Worm (Caenorhabditis elegans) whole organism, mixed stage, embryonic: Measurements from ENCODE around the gene K01H12.4.

ENCODE experiments used
- M03D4.4 ChIP-seq: sonication (generic microtip); optimal IDR thresholded peaks from 2 replicates; lab custom pipeline; 2017; ENCODE audit warnings: mild to moderate bottlenecking, missing genetic modification characterization, missing compliant biosample characterization
- bed-3 ChIP-seq: fragments of 200-800 bp; sonication (Bioruptor generic); optimal IDR thresholded peaks from 3 replicates; lab custom pipeline; 2018; ENCODE audit warnings: mild to moderate bottlenecking, missing genetic modification characterization, moderate library complexity, missing compliant biosample characterization
- blmp-1 ChIP-seq: fragments of 150-350 bp; optimal IDR thresholded peaks from 2 replicates; lab custom pipeline; 2014; ENCODE audit warnings: missing biosample characterization, missing genetic modification characterization
- ceh-39 ChIP-seq: fragments of 150-350 bp; optimal IDR thresholded peaks from 2 replicates; lab custom pipeline; 2014; ENCODE audit warnings: missing biosample characterization, missing genetic modification characterization
- ceh-43 ChIP-seq: fragments of 200-800 bp; sonication (Bioruptor generic); optimal IDR thresholded peaks from 2 replicates; lab custom pipeline; 2018; ENCODE audit warnings: mild to moderate bottlenecking, missing genetic modification characterization, moderate library complexity, missing compliant biosample characterization
- ceh-83 ChIP-seq: fragments of 200-800 bp; sonication (Bioruptor generic); optimal IDR thresholded peaks from 2 replicates; lab custom pipeline; 2018; ENCODE audit warnings: mild to moderate bottlenecking, missing genetic modification characterization, missing compliant biosample characterization
- ces-1 ChIP-seq: fragments of 150-350 bp; optimal IDR thresholded peaks from 2 replicates; lab custom pipeline; 2014; ENCODE audit warnings: missing biosample characterization, missing genetic modification reagents, missing genetic modification characterization
- cnd-1 ChIP-seq: fragments of 200-800 bp; sonication (Bioruptor generic); optimal IDR thresholded peaks from 2 replicates; lab custom pipeline; 2018; ENCODE audit warnings: mild to moderate bottlenecking, missing genetic modification characterization, missing compliant biosample characterization
- elt-1 ChIP-seq: sonication (generic microtip); optimal IDR thresholded peaks from 2 replicates; lab custom pipeline; 2017; ENCODE audit warnings: missing genetic modification characterization, mild to moderate bottlenecking, missing compliant biosample characterization, antibody characterized with exemption, moderate library complexity, borderline replicate concordance; ENCODE audit not compliant: insufficient read depth
- elt-3 ChIP-seq: fragments of 150-350 bp; optimal IDR thresholded peaks from 2 replicates; lab custom pipeline; 2014; ENCODE audit warnings: missing biosample characterization, missing genetic modification characterization
- flh-1 ChIP-seq: fragments of 200-800 bp; sonication (Bioruptor generic); optimal IDR thresholded peaks from 2 replicates; lab custom pipeline; 2018; ENCODE audit warnings: mild to moderate bottlenecking, missing genetic modification characterization, moderate library complexity, missing compliant biosample characterization
- lin-13 ChIP-seq: fragments of 150-350 bp; optimal IDR thresholded peaks from 2 replicates; lab custom pipeline; 2014; ENCODE audit warnings: missing biosample characterization, missing genetic modification characterization
- lsy-2 ChIP-seq: fragments of 150-350 bp; optimal IDR thresholded peaks from 2 replicates; lab custom pipeline; 2014; ENCODE audit warnings: missing biosample characterization, missing genetic modification characterization
- mab-5 ChIP-seq: fragments of 150-350 bp; optimal IDR thresholded peaks from 2 replicates; lab custom pipeline; 2014; ENCODE audit warnings: missing biosample characterization, missing genetic modification characterization
- mep-1 ChIP-seq: fragments of 150-350 bp; optimal IDR thresholded peaks from 2 replicates; lab custom pipeline; 2017; ENCODE audit warnings: missing biosample characterization, missing genetic modification reagents, missing genetic modification characterization, inconsistent platforms
- nhr-237 ChIP-seq: fragments of 150-350 bp; optimal IDR thresholded peaks from 2 replicates; lab custom pipeline; 2014; ENCODE audit warnings: missing biosample characterization, missing genetic modification characterization
- nhr-28 ChIP-seq: fragments of 150-350 bp; optimal IDR thresholded peaks from 2 replicates; lab custom pipeline; 2014; ENCODE audit warnings: missing biosample characterization, missing genetic modification characterization
- nhr-76 ChIP-seq: sonication (generic microtip); optimal IDR thresholded peaks from 2 replicates; lab custom pipeline; 2017; ENCODE audit warnings: missing biosample characterization, missing genetic modification characterization
- pha-4 ChIP-seq: fragments of 150-350 bp; optimal IDR thresholded peaks from 2 replicates; lab custom pipeline; 2018; ENCODE audit warnings: missing biosample characterization, missing genetic modification reagents, missing genetic modification characterization
- sem-2 ChIP-seq: fragments of 200-800 bp; sonication (Bioruptor generic); optimal IDR thresholded peaks from 2 replicates; lab custom pipeline; 2018; ENCODE audit warnings: mild to moderate bottlenecking, missing genetic modification characterization, missing compliant biosample characterization
- snpc-4 ChIP-seq: fragments of 150-350 bp; optimal IDR thresholded peaks from 2 replicates; lab custom pipeline; 2014; ENCODE audit warnings: missing biosample characterization, missing genetic modification characterization
- sptf-1 ChIP-seq: sonication (generic microtip); optimal IDR thresholded peaks from 2 replicates; lab custom pipeline; 2017; ENCODE audit warnings: mild to moderate bottlenecking, missing genetic modification characterization, moderate library complexity, missing compliant biosample characterization
- tbx-8 ChIP-seq: fragments of 200-800 bp; sonication (Bioruptor generic); optimal IDR thresholded peaks from 2 replicates; lab custom pipeline; 2018; ENCODE audit warnings: mild to moderate bottlenecking, missing genetic modification characterization, moderate library complexity, missing compliant biosample characterization
- unc-120 ChIP-seq: sonication (generic microtip); optimal IDR thresholded peaks from 2 replicates; lab custom pipeline; 2017; ENCODE audit warnings: missing genetic modification characterization, missing compliant biosample characterization; ENCODE audit not compliant: poor library complexity, severe bottlenecking
- unc-39 ChIP-seq: fragments of 150-350 bp; optimal IDR thresholded peaks from 2 replicates; lab custom pipeline; 2014; ENCODE audit warnings: missing biosample characterization, missing genetic modification characterization
- unc-62 ChIP-seq: fragments of 150-350 bp; optimal IDR thresholded peaks from 2 replicates; lab custom pipeline; 2014; ENCODE audit warnings: missing biosample characterization, missing genetic modification reagents, missing genetic modification characterization
- zip-8 ChIP-seq: fragments of 150-350 bp; optimal IDR thresholded peaks from 2 replicates; lab custom pipeline; 2014; ENCODE audit warnings: missing biosample characterization, missing genetic modification characterization
- ztf-11 ChIP-seq: fragments of 150-350 bp; optimal IDR thresholded peaks from 2 replicates; lab custom pipeline; 2014; ENCODE audit warnings: missing biosample characterization, missing genetic modification characterization

Gene K01H12.4

DNA sequence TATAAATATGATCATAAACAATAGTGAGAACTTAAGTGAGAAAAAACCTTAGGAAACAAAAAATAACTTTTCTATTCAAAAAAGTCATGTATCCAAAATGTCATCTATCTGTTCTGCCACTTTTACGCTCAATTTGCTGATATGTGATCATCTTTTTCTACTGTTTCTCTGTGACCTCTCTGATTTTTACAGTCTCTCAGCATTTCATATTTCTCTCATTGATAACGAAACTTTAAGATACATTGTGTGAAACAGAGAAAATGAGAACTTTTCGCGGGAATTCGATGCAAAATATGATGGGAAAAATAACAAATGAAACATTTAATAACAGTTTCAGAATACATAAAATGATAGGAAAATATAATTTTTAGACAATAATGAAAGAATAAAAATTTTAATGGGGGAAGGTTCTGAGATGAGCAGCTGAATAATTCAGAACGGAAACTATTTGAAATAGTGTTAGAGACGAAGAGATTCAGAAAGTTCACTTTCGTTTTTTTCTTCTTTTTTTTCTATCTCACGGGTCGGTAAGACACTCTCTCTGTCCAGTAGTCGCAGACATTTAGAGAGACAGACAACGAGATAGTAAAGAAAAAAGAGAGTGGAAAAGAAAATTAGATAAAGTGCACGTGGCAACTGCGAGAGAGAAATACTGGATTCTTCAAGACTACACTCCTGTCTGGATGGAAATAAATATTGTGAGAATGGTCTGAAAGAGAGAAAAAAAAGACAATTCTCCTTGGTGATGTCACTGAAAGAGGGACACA is 35.5 kb upstream of the K01H12.4 start:
- TF ChIP-seq lin-13 (tag; lab: Kevin White, UChicago) (no peak), ces-1 (peak; percentile 78), tbx-8 (GFP tag; lab: Kevin White, UChicago) (no peak), nhr-76 (tag; lab: Kevin White, UChicago) (no peak), cnd-1 (no peak), bed-3 (GFP tag; lab: Kevin White, UChicago) (no peak), sptf-1 (tag; lab: Kevin White, UChicago) (no peak), zip-8 (tag; lab: Kevin White, UChicago) (no peak), elt-3 (tag; lab: Kevin White, UChicago) (no peak), blmp-1 (tag; lab: Kevin White, UChicago) (peak; percentile 86), unc-62 (GFP tag; lab: Kevin White, UChicago) (peak; percentile 18), snpc-4 (no peak), unc-120 (no peak), nhr-237 (tag; lab: Kevin White, UChicago) (no peak), ztf-11 (tag; lab: Kevin White, UChicago) (no peak), mep-1 (tag; lab: Kevin White, UChicago) (peak; percentile 15), ceh-39 (tag; lab: Kevin White, UChicago) (no peak)

DNA sequence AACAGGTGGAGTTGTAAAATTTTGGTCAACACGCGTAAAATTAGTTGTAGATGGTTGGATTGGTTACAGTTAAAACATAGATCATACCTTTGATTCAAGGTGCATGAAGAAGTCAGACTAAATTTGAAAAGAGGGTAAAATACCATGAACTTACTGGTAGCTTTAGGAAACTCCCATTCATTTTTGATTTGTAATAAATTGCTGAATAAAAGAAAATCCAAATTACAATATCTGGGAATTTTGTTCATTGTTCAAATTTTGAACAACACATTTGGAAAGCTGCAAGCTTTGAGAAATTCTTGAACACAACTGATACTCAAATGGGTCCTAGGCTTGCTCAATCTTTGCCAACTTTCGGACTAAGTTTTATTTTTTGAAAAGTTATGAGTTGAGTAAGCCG is 34.9 kb upstream of the K01H12.4 start:
- TF ChIP-seq M03D4.4 (tag; lab: Kevin White, UChicago) (no peak), nhr-76 (tag; lab: Kevin White, UChicago) (no peak), ceh-83 (GFP tag; lab: Kevin White, UChicago) (no peak)

DNA sequence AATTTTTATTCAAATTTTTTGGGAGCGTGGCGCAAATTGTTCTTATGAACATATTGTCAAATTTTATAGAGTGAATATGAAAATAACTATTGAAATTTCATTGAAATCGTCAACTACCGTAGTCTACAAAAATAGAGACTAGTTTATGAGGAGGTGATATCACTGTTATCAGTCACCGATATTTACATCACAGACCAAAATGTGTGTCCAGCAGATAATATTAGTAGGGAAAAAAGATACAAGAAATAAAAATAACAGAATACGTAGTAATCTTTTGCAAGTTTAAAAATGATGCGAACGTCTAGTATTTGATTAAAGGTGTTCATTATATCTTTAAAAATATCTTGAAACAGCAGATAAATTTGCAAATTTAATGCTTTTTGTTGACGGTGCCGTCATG is 33.6 kb upstream of the K01H12.4 start:
- no peak for TF ChIP-seq bed-3 (GFP tag; lab: Kevin White, UChicago)
- no peak for TF ChIP-seq sptf-1 (tag; lab: Kevin White, UChicago)
- TF ChIP-seq ceh-39 (tag; lab: Kevin White, UChicago), result no peak
- no peak for TF ChIP-seq flh-1
- no peak for TF ChIP-seq sem-2 (GFP tag; lab: Kevin White, UChicago)
- no peak for TF ChIP-seq mep-1 (tag; lab: Kevin White, UChicago)
- TF ChIP-seq elt-1 (tag; lab: Kevin White, UChicago), result no peak
- TF ChIP-seq tbx-8 (GFP tag; lab: Kevin White, UChicago), result no peak
- no peak for TF ChIP-seq elt-3 (tag; lab: Kevin White, UChicago)
- TF ChIP-seq ztf-11 (tag; lab: Kevin White, UChicago), result no peak
- TF ChIP-seq mab-5 (tag; lab: Kevin White, UChicago), result no peak
- no peak for TF ChIP-seq zip-8 (tag; lab: Kevin White, UChicago)
- no peak for TF ChIP-seq pha-4 (tag; lab: Kevin White, UChicago)
- no peak for TF ChIP-seq unc-62 (GFP tag; lab: Kevin White, UChicago)
- TF ChIP-seq ces-1, result no peak
- TF ChIP-seq blmp-1 (tag; lab: Kevin White, UChicago), result no peak
- no peak for TF ChIP-seq nhr-76 (tag; lab: Kevin White, UChicago)
- TF ChIP-seq unc-39, result no peak

DNA sequence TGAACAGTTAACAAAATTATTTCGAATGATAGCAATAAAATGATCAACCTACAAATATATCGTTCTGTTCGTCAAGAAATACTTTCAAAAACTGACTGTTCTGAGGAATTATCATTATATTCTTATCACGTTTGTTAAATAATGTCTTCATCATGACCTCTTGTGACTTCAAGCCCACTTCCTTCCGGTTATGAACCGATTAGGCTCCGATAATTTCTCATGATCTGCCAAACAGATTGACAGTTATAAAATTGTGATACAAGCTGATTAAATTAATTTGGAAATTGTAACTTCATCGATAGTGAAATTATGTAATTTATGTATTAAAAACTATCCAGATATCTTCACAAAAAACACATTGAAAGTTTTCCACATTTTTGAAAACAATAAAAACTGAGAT is 32.0 kb upstream of the K01H12.4 start, which contains the start of gene ins-8:
TSS of gene ins-8 (minus strand) at position 101 of the 400 bp plus-strand sequence.
- no peak for TF ChIP-seq sem-2 (GFP tag; lab: Kevin White, UChicago)
- TF ChIP-seq ces-1, result no peak
- TF ChIP-seq tbx-8 (GFP tag; lab: Kevin White, UChicago), result no peak

DNA sequence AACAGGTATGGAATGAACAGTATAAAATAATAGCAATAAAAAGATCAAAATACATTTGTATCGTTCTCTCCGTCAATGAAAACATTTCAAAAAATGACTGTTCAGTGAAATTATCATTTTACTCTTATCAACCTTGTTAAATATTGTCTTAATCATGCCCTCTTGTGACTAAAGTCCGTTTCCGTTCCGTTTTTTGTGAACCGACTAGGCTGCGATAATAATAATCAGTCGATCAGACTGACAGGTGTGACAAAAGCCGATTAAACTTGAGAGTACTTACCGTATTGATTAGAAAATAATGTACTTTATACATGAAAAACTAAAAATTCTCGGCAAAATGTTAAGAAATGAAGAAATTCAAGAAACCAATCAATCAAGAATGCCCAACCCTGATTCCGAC is 30.4 kb upstream of the K01H12.4 start, which contains the start of gene ins-7:
TSS of gene ins-7 (minus strand) at position 332 of the 400 bp plus-strand sequence.
- TF ChIP-seq ces-1 (no peak), nhr-237 (tag; lab: Kevin White, UChicago) (no peak), unc-62 (GFP tag; lab: Kevin White, UChicago) (no peak), ceh-83 (GFP tag; lab: Kevin White, UChicago) (no peak), lsy-2 (tag; lab: Kevin White, UChicago) (no peak), nhr-76 (tag; lab: Kevin White, UChicago) (no peak), ceh-43 (GFP tag; lab: Kevin White, UChicago) (no peak), M03D4.4 (tag; lab: Kevin White, UChicago) (no peak), nhr-28 (tag; lab: Kevin White, UChicago) (no peak), snpc-4 (no peak), sem-2 (GFP tag; lab: Kevin White, UChicago) (no peak)
